Worm (Caenorhabditis elegans): ENCODE data around the gene nhr-19.

- no peak for TF ChIP-seq elt-1 (tag; optimal IDR thresholded peaks at IDR 0.05; ENCODE audit: borderline replicate concordance, insufficient read depth)
- no peak for TF ChIP-seq flh-1 (GFP tag; optimal IDR thresholded peaks at IDR 0.05)
- no peak for TF ChIP-seq nhr-76 (tag; optimal IDR thresholded peaks at IDR 0.05)
Observed at ce11 chrII:9649191-9649590, 43.9 kb upstream of the nhr-19 start, which contains the start of gene ZK1307.9.
